Fruit fly (Drosophila melanogaster): ENCODE measurements around the gene CG43317.

Gene CG43317

dm6 chr3R:15792427-15792826 lies 41.8 kb downstream of the CG43317 start, which contains the start of gene Acyp2 (continued):
- TF ChIP-seq disco-r (GFP tag; optimal IDR thresholded peaks at IDR 0.05) (no peak), NC2β (GFP tag; optimal IDR thresholded peaks at IDR 0.05) (no peak), CG1024 (GFP tag; IDR thresholded peaks at IDR 0.05) (no peak), trh (GFP tag; optimal IDR thresholded peaks at IDR 0.05) (peak; percentile 19), Side (GFP tag; optimal IDR thresholded peaks at IDR 0.05) (peak; percentile 12), Antp (GFP tag; optimal IDR thresholded peaks at IDR 0.05) (peak; percentile 46), CG5180 (GFP tag; optimal IDR thresholded peaks at IDR 0.05) (no peak), CG12236 (GFP tag; optimal IDR thresholded peaks at IDR 0.05) (no peak), CG15514 (GFP tag; optimal IDR thresholded peaks at IDR 0.05) (peak; percentile 76), sisA (GFP tag; IDR thresholded peaks at IDR 0.05) (peak; percentile 42; the same call in 1 of the 2 replicates), CG10959 (GFP tag; IDR thresholded peaks at IDR 0.05) (no peak), Lim3 (GFP tag; IDR thresholded peaks at IDR 0.05) (no peak), Rfx (GFP tag; IDR thresholded peaks at IDR 0.05) (peak; percentile 74), phol (tag; optimal IDR thresholded peaks at IDR 0.05) (peak; percentile 40), peb (GFP tag; IDR thresholded peaks at IDR 0.05) (no peak), Doc2 (GFP tag; IDR thresholded peaks at IDR 0.05) (no peak), CG13624 (GFP tag; optimal IDR thresholded peaks at IDR 0.05) (peak; percentile 27), odd (GFP tag; optimal IDR thresholded peaks at IDR 0.05) (no peak), CG18262 (tag; optimal IDR thresholded peaks at IDR 0.05) (no peak), fd96Cb (tag; optimal IDR thresholded peaks at IDR 0.05) (no peak), CG4282 (GFP tag; optimal IDR thresholded peaks at IDR 0.05) (no peak), CG1647 (GFP tag; optimal IDR thresholded peaks at IDR 0.05) (no peak), CG12104 (GFP tag; optimal IDR thresholded peaks at IDR 0.05) (no peak), CG4854 (GFP tag; optimal IDR thresholded peaks at IDR 0.05) (peak; percentile 53), HmgZ (tag; optimal IDR thresholded peaks at IDR 0.05) (peak; percentile 70), CG18011 (GFP tag; optimal IDR thresholded peaks at IDR 0.05) (no peak), Elba2 (GFP tag; optimal IDR thresholded peaks at IDR 0.05) (peak; percentile 8), Bteb2 (GFP tag; optimal IDR thresholded peaks at IDR 0.05) (peak; percentile 21), onecut (GFP tag; IDR thresholded peaks at IDR 0.05) (no peak), CG12219 (GFP tag; optimal IDR thresholded peaks at IDR 0.05) (no peak), Dll (GFP tag; IDR thresholded peaks at IDR 0.05; ENCODE audit: partially characterized antibody) (peak; percentile 46), amos (GFP tag; IDR thresholded peaks at IDR 0.05; ENCODE audit: partially characterized antibody) (peak; percentile 62), CG1832 (GFP tag; optimal IDR thresholded peaks at IDR 0.05) (no peak), CG7556 (GFP tag; optimal IDR thresholded peaks at IDR 0.05) (no peak), B-H1 (GFP tag; IDR thresholded peaks at IDR 0.05) (no peak), CG11723 (GFP tag; optimal IDR thresholded peaks at IDR 0.05) (no peak), so (GFP tag; IDR thresholded peaks at IDR 0.05) (no peak), Scr (GFP tag; IDR thresholded peaks at IDR 0.05; ENCODE audit: partially characterized antibody) (peak; percentile 53), ind (GFP tag; optimal IDR thresholded peaks at IDR 0.05) (peak; percentile 38), fd3F (GFP tag; optimal IDR thresholded peaks at IDR 0.05) (no peak), dimm (GFP tag; IDR thresholded peaks at IDR 0.05) (no peak), CG2712 (tag; optimal IDR thresholded peaks at IDR 0.05) (peak; percentile 60), tx (GFP tag; optimal IDR thresholded peaks at IDR 0.05) (peak; percentile 17), Rx (GFP tag; IDR thresholded peaks at IDR 0.05) (no peak), CG9727 (GFP tag; optimal IDR thresholded peaks at IDR 0.05) (no peak), CG7372 (GFP tag; IDR thresholded peaks at IDR 0.05) (no peak), Trl (optimal IDR thresholded peaks at IDR 0.05) (no peak), Trl (GFP tag; optimal IDR thresholded peaks at IDR 0.05) (no peak), H2.0 (GFP tag; IDR thresholded peaks at IDR 0.05) (no peak), Dbx (GFP tag; IDR thresholded peaks at IDR 0.05) (peak; percentile 63; the same call in 2 of the 3 replicates), Poxn (GFP tag; IDR thresholded peaks at IDR 0.05) (no peak), Sox102F (GFP tag; optimal IDR thresholded peaks at IDR 0.05) (no peak), Deaf1 (tag; optimal IDR thresholded peaks at IDR 0.05) (no peak)

Data from whole organism, embryonic.